Worm (Caenorhabditis elegans): ENCODE measurements around the gene T27E4.5.

The T27E4.5 gene

ce11 chrV:9065915-9066314 lies 3.7 kb downstream of the T27E4.5 start:
- TF ChIP-seq lsy-2 (tag; optimal IDR thresholded peaks at IDR 0.05) (peak in 1 of 2 experiments; percentile 3), lin-39 (tag; optimal IDR thresholded peaks at IDR 0.05) (no peak), vab-15 (tag; optimal IDR thresholded peaks at IDR 0.05) (no peak), egl-13 (tag; optimal IDR thresholded peaks at IDR 0.05) (no peak), blmp-1 (tag; optimal IDR thresholded peaks at IDR 0.05) (peak; percentile 72), snpc-4 (tag; optimal IDR thresholded peaks at IDR 0.05) (no peak), pag-3 (tag; optimal IDR thresholded peaks at IDR 0.05; ENCODE audit: borderline replicate concordance, insufficient read depth) (no peak), nhr-20 (tag; optimal IDR thresholded peaks at IDR 0.05) (peak; percentile 11), nhr-90 (tag; optimal IDR thresholded peaks at IDR 0.05; ENCODE audit: poor library complexity) (no peak), nhr-28 (tag; optimal IDR thresholded peaks at IDR 0.05) (no peak), nhr-84 (tag; optimal IDR thresholded peaks at IDR 0.05) (no peak), aha-1 (tag; optimal IDR thresholded peaks at IDR 0.05) (no peak), grh-1 (GFP tag; IDR thresholded peaks at IDR 0.05) (no peak), nhr-85 (tag) (peak; percentile 91), snu-23 (GFP tag; optimal IDR thresholded peaks at IDR 0.05) (peak; percentile 16), lin-14 (GFP tag; optimal IDR thresholded peaks at IDR 0.05) (peak; percentile 62), fkh-8 (tag; optimal IDR thresholded peaks at IDR 0.05) (no peak), zag-1 (tag; optimal IDR thresholded peaks at IDR 0.05) (no peak), jun-1 (tag; optimal IDR thresholded peaks at IDR 0.05) (no peak), ceh-82 (tag; optimal IDR thresholded peaks at IDR 0.05) (no peak)

- TF ChIP-seq ceh-82 (tag; optimal IDR thresholded peaks at IDR 0.05) = no peak
- no peak for TF ChIP-seq fkh-10 (GFP tag; optimal IDR thresholded peaks at IDR 0.05)
- no peak for TF ChIP-seq efl-1 (optimal IDR thresholded peaks at IDR 0.05)
- TF ChIP-seq efl-1 (GFP tag; optimal IDR thresholded peaks at IDR 0.05 in 1 of 2) = peak in 1 of 2 experiments; percentile 29
- peak; percentile 54 for TF ChIP-seq nhr-85 (tag)
- no peak for TF ChIP-seq hlh-4 (tag; optimal IDR thresholded peaks at IDR 0.05)
These were observed 4.6 kb downstream of the T27E4.5 start for ce11 chrV:9065001-9065400.

DNA sequence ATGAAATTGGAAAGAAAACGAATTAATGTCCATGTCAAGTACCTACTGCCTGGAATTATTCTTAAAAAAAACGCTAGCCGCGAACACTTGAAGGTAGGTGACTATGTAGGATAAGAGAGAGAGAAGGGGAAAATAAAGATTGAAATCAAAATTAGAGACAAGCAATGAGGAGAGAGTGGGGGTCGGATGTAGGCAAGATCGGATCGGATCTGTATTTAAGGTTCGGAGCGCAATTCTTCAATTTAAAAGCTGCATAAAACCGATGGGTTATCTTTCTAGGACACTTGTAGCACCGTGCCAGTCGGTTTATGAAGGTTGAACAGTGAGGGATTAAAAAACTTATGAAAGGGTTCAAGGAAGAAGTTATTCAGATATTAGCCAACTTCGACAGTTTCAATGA lies 6.4 kb downstream of the T27E4.5 start:
- TF ChIP-seq nhr-237 (tag; optimal IDR thresholded peaks at IDR 0.05) (no peak), lin-14 (GFP tag; optimal IDR thresholded peaks at IDR 0.05) (no peak), blmp-1 (tag; optimal IDR thresholded peaks at IDR 0.05) (peak; percentile 18), dpl-1 (GFP tag; optimal IDR thresholded peaks at IDR 0.05) (no peak), pax-3 (tag; optimal IDR thresholded peaks at IDR 0.05) (no peak), nhr-90 (tag; optimal IDR thresholded peaks at IDR 0.05; ENCODE audit: poor library complexity) (no peak), grh-1 (GFP tag; IDR thresholded peaks at IDR 0.05) (no peak), aha-1 (tag; optimal IDR thresholded peaks at IDR 0.05) (no peak), unc-62 (GFP tag; optimal IDR thresholded peaks at IDR 0.05) (no peak), efl-1 (optimal IDR thresholded peaks at IDR 0.05) (no peak), efl-1 (GFP tag; optimal IDR thresholded peaks at IDR 0.05 in 1 of 2) (peak in 1 of 2 experiments; percentile 89), irx-1 (tag; optimal IDR thresholded peaks at IDR 0.05) (no peak), nhr-47 (tag; optimal IDR thresholded peaks at IDR 0.05) (no peak), lin-13 (GFP tag; optimal IDR thresholded peaks at IDR 0.05) (no peak), nhr-85 (tag) (peak; percentile 23)

DNA sequence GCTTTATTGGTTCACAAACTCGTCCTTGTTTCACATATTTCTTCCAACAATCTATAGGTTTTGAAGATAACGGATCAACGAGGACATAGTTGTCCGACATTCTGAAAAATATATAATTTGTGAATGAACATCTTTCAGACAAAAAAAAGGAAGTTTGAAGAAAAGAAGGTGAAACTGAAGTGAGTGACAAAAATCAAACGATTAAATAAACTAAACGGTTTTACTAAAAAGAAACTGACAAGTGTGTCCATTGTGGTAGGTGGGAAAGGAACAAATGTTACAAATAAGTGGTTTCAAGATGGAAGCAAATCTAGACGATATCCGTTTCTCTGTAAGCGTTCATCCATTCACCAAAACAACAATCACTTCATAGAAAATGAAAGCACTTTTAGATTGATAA lies 7.2 kb downstream of the T27E4.5 start, which contains the start of gene C25E10.12:
Gene C25E10.12 (minus strand): TSS at position 101 of the 400 bp plus-strand sequence.
- no peak for TF ChIP-seq tlp-1 (tag; optimal IDR thresholded peaks at IDR 0.05)
- TF ChIP-seq ceh-63 (GFP tag; optimal IDR thresholded peaks at IDR 0.05) = no peak
- no peak for TF ChIP-seq pax-3 (tag; optimal IDR thresholded peaks at IDR 0.05)
- no peak for TF ChIP-seq lin-13 (GFP tag; optimal IDR thresholded peaks at IDR 0.05)
- TF ChIP-seq mab-9 (GFP tag; IDR thresholded peaks at IDR 0.05) = no peak
- no peak for TF ChIP-seq tbx-2 (tag; optimal IDR thresholded peaks at IDR 0.05)
- no peak for TF ChIP-seq nhr-84 (tag; optimal IDR thresholded peaks at IDR 0.05)
- TF ChIP-seq fkh-8 (tag; optimal IDR thresholded peaks at IDR 0.05) = no peak
- no peak for TF ChIP-seq nhr-90 (tag; optimal IDR thresholded peaks at IDR 0.05; ENCODE audit: poor library complexity)
- TF ChIP-seq hpl-2 (GFP tag; optimal IDR thresholded peaks at IDR 0.05) = no peak
- TF ChIP-seq nhr-19 (GFP tag; conservative IDR thresholded peaks at IDR 0.05) = no peak
- no peak for TF ChIP-seq nhr-237 (tag; optimal IDR thresholded peaks at IDR 0.05)
